Fruit fly (Drosophila melanogaster): ENCODE measurements around the gene CG43689.
A peak's percentile ranks its signal among the peaks of the same experiment; 100 is the strongest.

Gene CG43689

DNA sequence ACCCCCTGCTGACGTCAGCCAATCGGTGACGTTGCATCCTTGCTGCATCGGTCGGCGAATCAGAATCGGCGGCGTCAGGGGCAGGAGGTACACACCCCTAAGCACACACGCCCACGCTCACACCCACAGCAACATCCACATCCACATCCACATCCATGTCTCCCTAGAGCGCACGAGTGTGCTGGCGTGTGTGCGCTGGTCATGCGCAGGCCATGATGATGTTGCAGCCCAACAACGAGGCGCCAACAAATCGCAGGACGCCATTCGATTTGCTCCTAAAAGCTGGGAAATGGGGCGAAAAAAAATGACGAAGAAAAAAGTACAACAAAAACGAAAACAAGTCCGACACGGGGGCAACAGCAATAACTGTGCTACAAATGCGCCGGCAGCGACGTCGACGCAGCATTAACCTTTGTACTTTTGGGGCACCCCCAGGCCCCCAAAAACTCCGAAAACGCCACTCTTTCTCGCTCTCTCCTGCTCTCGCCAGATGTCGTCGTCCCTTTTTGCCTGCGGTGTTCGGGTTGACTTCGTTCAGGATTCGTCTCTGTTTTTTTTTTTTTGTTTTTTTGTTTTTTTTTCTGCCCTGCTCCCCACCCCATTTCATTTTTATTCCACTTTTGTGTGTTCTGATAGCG, 13.6 kb downstream of the CG43689 start:
- TF ChIP-seq sage (GFP tag; optimal IDR thresholded peaks at IDR 0.05) (no peak), Dfd (GFP tag; optimal IDR thresholded peaks at IDR 0.05) (no peak), Myc (optimal IDR thresholded peaks at IDR 0.05) (no peak), Rel (GFP tag; optimal IDR thresholded peaks at IDR 0.05) (no peak), Rel (tag; optimal IDR thresholded peaks at IDR 0.05) (no peak), ey (GFP tag; optimal IDR thresholded peaks at IDR 0.05) (no peak), CG9705 (GFP tag; optimal IDR thresholded peaks at IDR 0.05) (no peak), psq (GFP tag; optimal IDR thresholded peaks at IDR 0.05) (no peak), Vsx2 (GFP tag; optimal IDR thresholded peaks at IDR 0.05; ENCODE audit: partially characterized antibody) (no peak), Hr83 (GFP tag; optimal IDR thresholded peaks at IDR 0.05; ENCODE audit: poor library complexity, severe bottlenecking) (no peak), CrebA (GFP tag; optimal IDR thresholded peaks at IDR 0.05; ENCODE audit: borderline replicate concordance) (no peak), fru (GFP tag; optimal IDR thresholded peaks at IDR 0.05) (no peak)

DNA sequence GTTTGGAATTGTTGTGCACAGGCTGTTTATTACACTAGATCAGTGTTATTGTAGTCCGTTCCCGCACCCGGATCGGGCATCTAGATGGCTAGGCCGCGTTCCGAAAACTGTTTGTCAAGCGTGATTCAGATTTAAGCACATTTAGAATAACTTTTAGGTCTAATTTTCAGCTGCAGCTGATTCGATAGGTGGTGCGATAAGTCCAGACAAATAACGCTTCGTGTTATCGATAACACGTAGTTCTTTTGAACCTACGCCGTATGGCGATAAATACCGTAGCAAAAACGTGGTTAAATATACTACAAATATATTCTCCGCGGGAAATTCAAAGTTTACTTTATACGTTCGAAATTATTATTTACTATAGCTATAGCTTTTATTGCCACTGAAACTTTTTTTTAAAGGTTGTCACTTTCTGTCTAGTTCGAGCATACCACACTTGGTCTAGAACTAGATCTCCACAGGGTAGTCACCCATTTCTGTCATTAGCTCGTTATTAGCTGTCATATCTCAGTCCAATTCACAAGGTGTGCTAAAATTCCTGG, 25.4 kb downstream of the CG43689 start, which contains the start of the genes Cmtr1 and CG15375:
Cmtr1 (minus strand) TSS at position 208 of the 545 bp plus-strand sequence.
CG15375 (plus strand) TSS at position 495 of the 545 bp plus-strand sequence.
- TF ChIP-seq OdsH (GFP tag; optimal IDR thresholded peaks at IDR 0.05) (no peak), tai (GFP tag; optimal IDR thresholded peaks at IDR 0.05) (no peak), Dfd (GFP tag; optimal IDR thresholded peaks at IDR 0.05) (no peak), foxo (GFP tag; optimal IDR thresholded peaks at IDR 0.05) (no peak), Jra (GFP tag; optimal IDR thresholded peaks at IDR 0.05) (no peak), N (GFP tag; optimal IDR thresholded peaks at IDR 0.05) (no peak)

DNA sequence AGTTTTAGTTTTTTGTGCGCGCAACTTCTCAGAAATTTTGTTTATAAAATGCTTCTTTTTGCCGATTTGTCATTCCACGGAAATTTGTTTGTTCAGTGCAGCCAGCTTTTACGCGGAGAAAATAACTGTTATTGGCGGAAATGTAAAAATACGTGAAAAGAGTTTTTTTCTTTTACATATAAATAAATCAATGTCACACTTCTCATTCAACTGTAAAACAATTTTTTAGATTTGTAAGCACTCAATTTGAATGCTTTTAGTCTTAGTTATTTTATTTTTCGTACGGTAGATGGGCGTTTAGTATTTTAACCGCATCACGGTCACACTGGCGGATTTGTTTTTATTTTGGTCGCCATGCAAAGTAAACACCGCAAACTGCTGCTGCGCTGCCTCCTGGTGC, 28.6 kb downstream of the CG43689 start, which contains the start of the genes Xpac and brn:
Xpac (minus strand) TSS at position 66 of the 400 bp plus-strand sequence.
brn (plus strand) TSS at position 211 of the 400 bp plus-strand sequence.
- TF ChIP-seq Rel (GFP tag; optimal IDR thresholded peaks at IDR 0.05): no peak
- TF ChIP-seq Rel (tag; optimal IDR thresholded peaks at IDR 0.05): peak; percentile 3
- no peak for TF ChIP-seq Myc (optimal IDR thresholded peaks at IDR 0.05)

DNA sequence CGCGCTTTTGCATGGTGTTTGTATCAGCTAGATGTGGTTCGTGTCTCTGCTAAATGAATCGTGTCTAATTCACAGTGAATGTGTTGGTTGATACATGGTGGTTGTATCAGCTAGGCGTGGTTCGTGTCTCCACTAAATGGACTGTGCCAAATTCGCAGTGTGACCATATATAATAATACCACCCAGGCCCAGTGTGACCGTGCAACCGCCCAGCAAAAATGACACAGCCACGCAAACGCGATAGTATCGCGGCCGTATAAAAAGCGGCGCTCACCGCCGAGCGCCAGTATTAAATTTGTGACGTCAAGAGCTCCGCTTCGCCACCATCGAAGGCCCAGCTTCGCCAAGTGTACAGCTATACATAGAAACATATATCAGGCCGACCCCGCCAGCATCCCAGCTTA, 30.3 kb downstream of the CG43689 start, which contains the start of gene cib:
cib (plus strand) TSS at position 284 of the 404 bp plus-strand sequence.
- TF ChIP-seq fru (GFP tag; optimal IDR thresholded peaks at IDR 0.05) (peak; percentile 66), lola (GFP tag; optimal IDR thresholded peaks at IDR 0.05) (no peak), tai (GFP tag; optimal IDR thresholded peaks at IDR 0.05) (no peak), rgr (GFP tag; optimal IDR thresholded peaks at IDR 0.05) (peak; percentile 65), foxo (GFP tag; optimal IDR thresholded peaks at IDR 0.05) (peak in 1 of 2 experiments; percentile 64), Dif (GFP tag; optimal IDR thresholded peaks at IDR 0.05; ENCODE audit: partially characterized antibody) (peak; percentile 36), Rel (GFP tag; optimal IDR thresholded peaks at IDR 0.05) (no peak), Rel (tag; optimal IDR thresholded peaks at IDR 0.05) (peak; percentile 74), psq (GFP tag; optimal IDR thresholded peaks at IDR 0.05) (peak; percentile 4), HLH106 (tag; optimal IDR thresholded peaks at IDR 0.05) (peak; percentile 13), sage (GFP tag; optimal IDR thresholded peaks at IDR 0.05) (no peak), dl (GFP tag; optimal IDR thresholded peaks at IDR 0.05; ENCODE audit: insufficient read depth in 1 of 2, partially characterized antibody in 2 of 2) (no peak), brk (GFP tag; optimal IDR thresholded peaks at IDR 0.05) (no peak), CG9705 (GFP tag; optimal IDR thresholded peaks at IDR 0.05) (peak; percentile 28), jim (GFP tag; optimal IDR thresholded peaks at IDR 0.05) (no peak), Jra (GFP tag; optimal IDR thresholded peaks at IDR 0.05) (peak; percentile 7), ey (GFP tag; optimal IDR thresholded peaks at IDR 0.05) (no peak), OdsH (GFP tag; optimal IDR thresholded peaks at IDR 0.05) (peak; percentile 37), dmrt93B (GFP tag; optimal IDR thresholded peaks at IDR 0.05) (no peak), h (GFP tag; optimal IDR thresholded peaks at IDR 0.05) (peak; percentile 28), Sp1 (GFP tag; optimal IDR thresholded peaks at IDR 0.05) (peak; percentile 62), pan (optimal IDR thresholded peaks at IDR 0.05) (no peak), N (GFP tag; optimal IDR thresholded peaks at IDR 0.05) (no peak), br (GFP tag; optimal IDR thresholded peaks at IDR 0.05) (peak; percentile 38), CG32264 (GFP tag; optimal IDR thresholded peaks at IDR 0.05) (no peak), dsf (GFP tag; optimal IDR thresholded peaks at IDR 0.05; ENCODE audit: borderline replicate concordance) (no peak), Hr78 (GFP tag; optimal IDR thresholded peaks at IDR 0.05) (no peak), Myc (optimal IDR thresholded peaks at IDR 0.05) (peak; percentile 9)
